Fruit fly (Drosophila melanogaster): ENCODE data around the gene CG10097.

DNA sequence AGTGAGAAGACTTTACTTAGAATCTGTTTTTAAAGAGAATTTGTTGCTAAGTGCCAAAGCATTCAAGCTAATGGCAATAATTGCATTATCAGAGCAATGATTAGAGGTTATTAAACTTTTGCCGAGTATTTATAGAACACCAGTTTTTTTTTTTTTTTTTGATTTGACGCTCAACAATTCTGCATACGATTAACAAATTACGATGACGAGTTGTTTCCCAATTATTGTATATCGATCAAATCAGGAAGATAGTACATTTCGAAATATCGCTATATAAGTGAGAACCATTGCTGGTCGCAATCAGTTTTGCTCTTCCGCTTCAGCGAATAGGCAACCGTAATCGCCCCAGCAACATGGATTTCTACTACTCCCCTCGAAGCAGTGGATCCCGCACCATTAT lies 22.0 kb downstream of the CG10097 start, which contains the start of gene GstD4:
- TF ChIP-seq CG31627 (GFP tag; optimal IDR thresholded peaks at IDR 0.05) (no peak), ss (GFP tag; optimal IDR thresholded peaks at IDR 0.05) (no peak), Eip75B (GFP tag; optimal IDR thresholded peaks at IDR 0.05) (no peak), CG6163 (GFP tag; IDR thresholded peaks at IDR 0.05) (no peak), Ets96B (tag; optimal IDR thresholded peaks at IDR 0.05) (no peak), CG32006 (GFP tag; optimal IDR thresholded peaks at IDR 0.05) (no peak), CG8119 (GFP tag; IDR thresholded peaks at IDR 0.05) (no peak)
